Fruit fly (Drosophila melanogaster) whole organism, prepupa: Measurements from ENCODE around the gene Ten-m.

ENCODE experiments used
- Blimp-1 ChIP-seq: fragments of 200-800 bp; sonication (Bioruptor generic); optimal IDR thresholded peaks from 3 replicates; lab custom pipeline; 2017; ENCODE audit warnings: missing biosample characterization, missing genetic modification characterization, mild to moderate bottlenecking, moderate library complexity, missing genetic modification reagents
- CG10631 ChIP-seq: fragments of 200-800 bp; sonication (Bioruptor generic); optimal IDR thresholded peaks from 2 replicates; lab custom pipeline; 2016; ENCODE audit warnings: missing biosample characterization, missing genetic modification characterization
- CG11762 ChIP-seq: fragments of 200-800 bp; sonication (Bioruptor generic); optimal IDR thresholded peaks from 3 replicates; lab custom pipeline; 2016; ENCODE audit warnings: missing biosample characterization, missing genetic modification characterization; ENCODE audit not compliant: insufficient read depth
- CG1621 ChIP-seq: fragments of 200-800 bp; sonication (Bioruptor generic); optimal IDR thresholded peaks from 3 replicates; lab custom pipeline; 2018; ENCODE audit warnings: missing biosample characterization, mild to moderate bottlenecking, missing genetic modification characterization
- CG16779 ChIP-seq: fragments of 200-800 bp; sonication (Bioruptor generic); optimal IDR thresholded peaks from 3 replicates; lab custom pipeline; 2017; ENCODE audit warnings: missing biosample characterization, mild to moderate bottlenecking, missing genetic modification characterization
- CG31627 ChIP-seq: fragments of 200-800 bp; sonication (Bioruptor generic); optimal IDR thresholded peaks from 3 replicates; lab custom pipeline; 2016; ENCODE audit warnings: missing biosample characterization, missing genetic modification characterization
- CG32006 ChIP-seq: fragments of 200-800 bp; sonication (Bioruptor generic); optimal IDR thresholded peaks from 3 replicates; lab custom pipeline; 2017; ENCODE audit warnings: missing biosample characterization, mild to moderate bottlenecking, missing genetic modification characterization
- CG34406 ChIP-seq: fragments of 200-800 bp; sonication (Bioruptor generic); optimal IDR thresholded peaks from 3 replicates; lab custom pipeline; 2016; ENCODE audit warnings: missing biosample characterization, missing genetic modification characterization
- CG3919 ChIP-seq: fragments of 200-800 bp; sonication (Bioruptor generic); optimal IDR thresholded peaks from 3 replicates; lab custom pipeline; 2016; ENCODE audit warnings: missing biosample characterization, missing genetic modification characterization
- CG6163 ChIP-seq: fragments of 200-800 bp; sonication (Bioruptor generic); IDR thresholded peaks from 3 replicates; pipeline ENCODE4 v1.3.6; 2022; ENCODE audit warnings: missing biosample characterization, missing genetic modification characterization
- CG6808 ChIP-seq: fragments of 200-800 bp; sonication (Bioruptor generic); optimal IDR thresholded peaks from 3 replicates; lab custom pipeline; 2017; ENCODE audit warnings: missing biosample characterization, missing genetic modification characterization, mild to moderate bottlenecking, moderate library complexity, missing genetic modification reagents
- CG6854 ChIP-seq: fragments of 200-800 bp; sonication (Bioruptor generic); optimal IDR thresholded peaks from 2 replicates; lab custom pipeline; 2017; ENCODE audit warnings: missing biosample characterization, mild to moderate bottlenecking, missing genetic modification characterization
- CG7368 ChIP-seq: fragments of 200-800 bp; sonication (Bioruptor generic); optimal IDR thresholded peaks from 3 replicates; lab custom pipeline; 2016; ENCODE audit warnings: missing biosample characterization, missing genetic modification characterization
- CG8119 ChIP-seq: fragments of 200-800 bp; sonication (Bioruptor generic); IDR thresholded peaks from 3 replicates; pipeline ENCODE4 v1.3.6; 2022; ENCODE audit warnings: missing biosample characterization, missing genetic modification characterization
- CG9139 ChIP-seq: fragments of 200-800 bp; sonication (Bioruptor generic); optimal IDR thresholded peaks from 3 replicates; lab custom pipeline; 2017; ENCODE audit warnings: missing biosample characterization, mild to moderate bottlenecking, missing genetic modification characterization
- Eip75B ChIP-seq: fragments of 200-800 bp; sonication (Bioruptor generic); optimal IDR thresholded peaks from 3 replicates; lab custom pipeline; 2016; ENCODE audit warnings: missing biosample characterization, missing genetic modification characterization
- Eip78C ChIP-seq: fragments of 200-800 bp; sonication (Bioruptor generic); peaks from one replicate; lab custom pipeline; 2016; ENCODE audit warnings: missing biosample characterization, missing genetic modification characterization
- Ets21C ChIP-seq: fragments of 200-800 bp; sonication (Bioruptor generic); optimal IDR thresholded peaks from 3 replicates; lab custom pipeline; 2016; ENCODE audit warnings: missing biosample characterization, missing genetic modification characterization
- Gug ChIP-seq: fragments of 200-800 bp; sonication (Bioruptor generic); IDR thresholded peaks from 2 replicates; pipeline ENCODE4 v1.3.6; 2022; ENCODE audit warnings: missing biosample characterization, missing genetic modification characterization
- Hr39 ChIP-seq: fragments of 200-800 bp; sonication (Bioruptor generic); optimal IDR thresholded peaks from 2 replicates; lab custom pipeline; 2016; ENCODE audit warnings: missing biosample characterization, missing genetic modification characterization
- Hr4 ChIP-seq: fragments of 200-800 bp; sonication (Bioruptor generic); optimal IDR thresholded peaks from 3 replicates; lab custom pipeline; 2016; ENCODE audit warnings: missing biosample characterization, missing genetic modification characterization
- Met ChIP-seq: fragments of 200-800 bp; sonication (Bioruptor generic); optimal IDR thresholded peaks from 3 replicates; lab custom pipeline; 2016; ENCODE audit warnings: missing biosample characterization, missing genetic modification characterization
- OdsH ChIP-seq: fragments of 200-800 bp; sonication (Bioruptor generic); optimal IDR thresholded peaks from 3 replicates; lab custom pipeline; 2016; ENCODE audit warnings: missing biosample characterization, missing genetic modification characterization
- Smox ChIP-seq: fragments of 200-800 bp; sonication (Bioruptor generic); optimal IDR thresholded peaks from 3 replicates; lab custom pipeline; 2016; ENCODE audit warnings: missing biosample characterization, missing genetic modification characterization
- Sox102F ChIP-seq: fragments of 200-800 bp; sonication (Bioruptor generic); optimal IDR thresholded peaks from 2 replicates; lab custom pipeline; 2016; ENCODE audit warnings: missing biosample characterization, mild to moderate bottlenecking, missing genetic modification characterization
- Sox15 ChIP-seq: fragments of 200-800 bp; sonication (Bioruptor generic); optimal IDR thresholded peaks from 3 replicates; lab custom pipeline; 2016; ENCODE audit warnings: missing biosample characterization, missing genetic modification characterization
- acj6 ChIP-seq: fragments of 200-800 bp; sonication (Bioruptor generic); optimal IDR thresholded peaks from 3 replicates; lab custom pipeline; 2016; ENCODE audit warnings: missing biosample characterization, missing genetic modification characterization
- cyc ChIP-seq: fragments of 200-800 bp; sonication (Bioruptor generic); optimal IDR thresholded peaks from 3 replicates; lab custom pipeline; 2016; ENCODE audit warnings: missing biosample characterization, missing genetic modification characterization
- dac ChIP-seq: fragments of 200-800 bp; sonication (Bioruptor generic); optimal IDR thresholded peaks from 2 replicates; lab custom pipeline; 2017; ENCODE audit warnings: missing biosample characterization, mild to moderate bottlenecking, missing genetic modification characterization
- dsx ChIP-seq: fragments of 200-800 bp; optimal IDR thresholded peaks from 3 replicates; lab custom pipeline; 2019; ENCODE audit warnings: missing biosample characterization, mild to moderate bottlenecking, missing genetic modification characterization, moderate library complexity; ENCODE audit not compliant: poor library complexity, severe bottlenecking
- eg ChIP-seq: fragments of 200-800 bp; sonication (Bioruptor generic); IDR thresholded peaks from 3 replicates; pipeline ENCODE4 v1.3.6; 2022; ENCODE audit warnings: missing biosample characterization, missing genetic modification characterization
- esn ChIP-seq: fragments of 200-800 bp; sonication (Bioruptor generic); optimal IDR thresholded peaks from 2 replicates; lab custom pipeline; 2016; ENCODE audit warnings: missing biosample characterization, mild to moderate bottlenecking, missing genetic modification characterization, moderate library complexity
- fkh ChIP-seq: fragments of 200-800 bp; sonication (Bioruptor generic); optimal IDR thresholded peaks from 3 replicates; lab custom pipeline; 2017; ENCODE audit warnings: missing biosample characterization, mild to moderate bottlenecking, missing genetic modification characterization, moderate library complexity
- lz ChIP-seq: fragments of 200-800 bp; sonication (Bioruptor generic); optimal IDR thresholded peaks from 3 replicates; lab custom pipeline; 2016; ENCODE audit warnings: missing biosample characterization, missing genetic modification characterization
- net ChIP-seq: fragments of 200-800 bp; sonication (Bioruptor generic); optimal IDR thresholded peaks from 3 replicates; lab custom pipeline; 2016; ENCODE audit warnings: missing biosample characterization, missing genetic modification characterization
- pdm3 ChIP-seq: fragments of 200-800 bp; sonication (Bioruptor generic); optimal IDR thresholded peaks from 3 replicates; lab custom pipeline; 2016; ENCODE audit warnings: missing biosample characterization, missing genetic modification characterization
- salr ChIP-seq, 2 experiments: fragments of 200-800 bp; sonication (Bioruptor generic); optimal IDR thresholded peaks; 3 replicates each; lab custom pipeline; 2016 to 2018; ENCODE audit warnings: missing biosample characterization in 2 of 2, missing genetic modification characterization in 2 of 2, mild to moderate bottlenecking in 1 of 2
- ss ChIP-seq, 2 experiments: fragments of 200-800 bp; sonication (Bioruptor generic); optimal IDR thresholded peaks; 2 replicates in 1 of 2; 3 replicates in 1 of 2; lab custom pipeline; 2017 to 2018; ENCODE audit warnings: mild to moderate bottlenecking in 2 of 2, missing biosample characterization in 2 of 2, missing genetic modification characterization in 2 of 2, moderate library complexity in 1 of 2
- svp ChIP-seq: fragments of 200-800 bp; sonication (Bioruptor generic); peaks from one replicate; lab custom pipeline; 2016; ENCODE audit warnings: missing biosample characterization, missing genetic modification characterization
- topi ChIP-seq: fragments of 200-800 bp; sonication (Bioruptor generic); optimal IDR thresholded peaks from 3 replicates; lab custom pipeline; 2016; ENCODE audit warnings: missing biosample characterization, missing genetic modification characterization
- vri ChIP-seq: fragments of 200-800 bp; sonication (Bioruptor generic); optimal IDR thresholded peaks from 3 replicates; lab custom pipeline; 2016; ENCODE audit warnings: missing biosample characterization, mild to moderate bottlenecking, missing genetic modification characterization

The Ten-m gene

dm6 chr3L:22273529-22274301, 133.9 kb downstream of the Ten-m start, which contains the start of gene Srpk79D:
Gene Srpk79D (plus strand): TSS chr3L:22273985.
- TF ChIP-seq Met (GFP tag; lab: Kevin White, UChicago) = peak; percentile 7
- peak; percentile 19 for TF ChIP-seq Hr39 (GFP tag; lab: Kevin White, UChicago)
- no peak for TF ChIP-seq CG7368 (GFP tag; lab: Kevin White, UChicago)
- peak; percentile 1 for TF ChIP-seq CG31627 (GFP tag; lab: Kevin White, UChicago)
- peak; percentile 4 for TF ChIP-seq esn (GFP tag; lab: Kevin White, UChicago)
- peak; percentile 56 for TF ChIP-seq Eip78C (GFP tag; lab: Kevin White, UChicago)
- TF ChIP-seq OdsH (GFP tag; lab: Kevin White, UChicago) = no peak
- peak; percentile 4 for TF ChIP-seq Smox (GFP tag; lab: Kevin White, UChicago)

DNA sequence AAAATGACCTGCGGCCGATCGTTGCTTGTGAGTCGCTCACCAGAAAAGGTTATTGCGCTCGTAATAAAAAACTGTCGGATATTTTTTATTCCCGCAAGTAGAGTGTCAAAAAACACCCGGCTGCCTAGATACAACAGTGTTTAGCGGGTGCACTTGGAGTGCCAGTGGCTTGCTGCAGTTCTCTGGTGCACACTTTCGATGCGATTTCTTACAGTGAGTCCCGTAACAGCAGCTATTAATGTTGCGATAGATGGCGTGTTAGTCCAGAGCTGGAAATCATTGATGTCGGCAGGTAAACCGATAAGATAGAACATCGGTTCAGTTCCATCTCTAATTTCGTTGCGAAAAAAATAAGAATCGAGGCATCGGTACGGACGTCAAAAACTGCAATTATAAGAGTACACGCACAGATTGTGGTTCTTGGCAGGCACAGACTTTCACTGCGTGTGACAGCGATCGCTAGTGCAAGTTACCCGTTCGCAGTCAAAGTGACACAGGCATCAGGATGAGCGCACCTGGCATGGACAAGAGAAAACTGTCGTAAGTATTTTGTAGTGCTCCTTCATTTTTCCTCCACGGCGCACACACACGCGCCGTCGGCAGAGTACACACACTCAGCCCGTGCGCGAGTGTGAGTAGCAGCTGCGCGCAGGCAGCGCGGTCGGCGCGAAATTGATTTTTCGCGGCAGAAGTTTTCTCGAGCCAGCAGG, 140.3 kb downstream of the Ten-m start, which contains the start of gene Csp:
Gene Csp (plus strand): TSS at position 135 of the 710 bp plus-strand sequence.
- TF ChIP-seq Blimp-1 (GFP tag; lab: Kevin White, UChicago) = peak; percentile 18
- peak; percentile 42 for TF ChIP-seq Eip75B (GFP tag; lab: Kevin White, UChicago)
- TF ChIP-seq acj6 = no peak
- TF ChIP-seq CG9139 (GFP tag; lab: Kevin White, UChicago) = no peak
- no peak for TF ChIP-seq dac (GFP tag; lab: Kevin White, UChicago)
- peak; percentile 57 for TF ChIP-seq CG16779 (tag; lab: Kevin White, UChicago)
- peak; percentile 28 for TF ChIP-seq Hr39 (GFP tag; lab: Kevin White, UChicago)
- peak; percentile 14 for TF ChIP-seq net
- TF ChIP-seq vri (GFP tag; lab: Kevin White, UChicago) = no peak
- TF ChIP-seq dsx (GFP tag; lab: Kevin White, UChicago) = peak; percentile 61
- TF ChIP-seq CG3919 (GFP tag; lab: Kevin White, UChicago) = peak; percentile 52
- TF ChIP-seq Sox102F (GFP tag; lab: Kevin White, UChicago) = peak; percentile 17
- no peak for TF ChIP-seq Sox15
- TF ChIP-seq Eip78C (GFP tag; lab: Kevin White, UChicago) = peak; percentile 78
- peak; percentile 65; the same call in 2 of the 3 replicates for TF ChIP-seq eg (GFP tag; lab: Robert Waterston, UW)
- no peak for TF ChIP-seq salr (GFP tag; optimal IDR thresholded peaks at IDR 0.05; lab: Kevin White, UChicago)
- peak; percentile 21 for TF ChIP-seq cyc (GFP tag; lab: Kevin White, UChicago)
- TF ChIP-seq CG34406 (GFP tag; lab: Kevin White, UChicago) = peak; percentile 6
- TF ChIP-seq OdsH (GFP tag; lab: Kevin White, UChicago) = peak; percentile 18
- peak; percentile 47; the same call in 1 of the 2 replicates for TF ChIP-seq Gug (GFP tag; lab: Robert Waterston, UW)
- peak; percentile 7 for TF ChIP-seq Smox (GFP tag; lab: Kevin White, UChicago)
- TF ChIP-seq esn (GFP tag; lab: Kevin White, UChicago) = peak; percentile 39
- TF ChIP-seq fkh = no peak
- TF ChIP-seq pdm3 (GFP tag; lab: Kevin White, UChicago) = peak; percentile 18
- peak; percentile 38 for TF ChIP-seq CG32006 (GFP tag; lab: Kevin White, UChicago)
- TF ChIP-seq CG10631 (GFP tag; lab: Kevin White, UChicago) = no peak
- TF ChIP-seq ss (GFP tag; optimal IDR thresholded peaks at IDR 0.05; lab: Kevin White, UChicago) = peak; percentile 47 to 62
- peak; percentile 67 for TF ChIP-seq svp
- peak; percentile 47; the same call in 1 of the 3 replicates for TF ChIP-seq CG6163 (GFP tag; lab: Robert Waterston, UW)
- peak; percentile 21 for TF ChIP-seq lz
- peak; percentile 24 for TF ChIP-seq topi (GFP tag; lab: Kevin White, UChicago)
- TF ChIP-seq Met (GFP tag; lab: Kevin White, UChicago) = peak; percentile 46
- peak; percentile 42 for TF ChIP-seq CG6854 (GFP tag; lab: Kevin White, UChicago)
- peak; percentile 42 for TF ChIP-seq CG31627 (GFP tag; lab: Kevin White, UChicago)
- TF ChIP-seq Ets21C (GFP tag; lab: Kevin White, UChicago) = peak; percentile 27
- TF ChIP-seq CG1621 (tag; lab: Kevin White, UChicago) = peak; percentile 26
- peak; percentile 68 for TF ChIP-seq CG6808 (GFP tag; lab: Kevin White, UChicago)
- peak; percentile 10 for TF ChIP-seq Hr4 (GFP tag; lab: Kevin White, UChicago)
- no peak for TF ChIP-seq CG8119 (GFP tag; lab: Robert Waterston, UW)
- no peak for TF ChIP-seq CG11762 (GFP tag; lab: Kevin White, UChicago)
